Worm (Caenorhabditis elegans): ENCODE results near the gene snx-13.

DNA sequence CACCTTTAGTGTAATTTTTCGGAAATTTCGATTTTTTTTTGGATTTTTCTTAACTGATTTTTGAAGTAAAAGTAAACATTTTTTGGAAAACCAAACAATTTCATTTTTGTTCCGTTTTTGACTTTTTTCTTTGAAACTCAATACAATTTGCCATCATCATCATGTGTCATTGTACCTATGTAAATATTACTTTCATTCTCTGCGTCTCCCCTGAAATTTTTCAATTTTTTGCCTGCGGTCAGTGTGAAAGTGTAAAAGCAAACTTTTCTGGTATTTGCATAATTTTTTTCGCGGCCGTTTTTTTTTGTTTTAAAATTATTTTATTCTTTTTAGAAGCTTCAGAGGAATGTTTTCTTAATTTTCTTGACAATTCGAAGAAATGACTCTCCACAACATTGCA is 6.5 kb upstream of the snx-13 start, which contains the start of gene Y116A8C.29:
- TF ChIP-seq sox-2 (GFP tag; IDR thresholded peaks at IDR 0.05) (no peak), pha-4 (tag; optimal IDR thresholded peaks at IDR 0.05) (no peak)
